Worm (Caenorhabditis elegans): ENCODE measurements around the gene sec-31.

sec-31 gene

ce11 chrIV:11349747-11350146, 21.8 kb downstream of the sec-31 start (continued):
- peak; percentile 61 for TF ChIP-seq mab-5 (tag; optimal IDR thresholded peaks at IDR 0.05)

DNA sequence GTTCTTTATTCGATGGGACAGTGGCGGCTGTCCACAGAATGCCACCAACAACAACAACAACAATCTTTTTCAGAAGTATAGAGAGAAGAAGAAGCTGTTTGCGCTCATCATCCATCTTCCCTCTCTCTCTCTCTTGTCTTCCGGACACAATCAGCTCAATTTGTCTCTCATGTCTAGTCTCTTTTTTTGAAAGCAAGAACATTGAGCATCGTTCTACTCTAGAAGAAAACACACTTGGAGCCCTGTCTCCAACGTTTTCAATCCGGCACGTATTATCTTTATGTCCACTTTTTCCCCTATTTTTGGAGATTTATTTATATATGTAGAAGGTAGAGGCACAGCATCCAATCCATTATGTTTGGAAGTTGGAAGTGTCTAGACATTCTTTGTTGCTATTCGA, 22.8 kb downstream of the sec-31 start:
- TF ChIP-seq unc-55 (GFP tag; optimal IDR thresholded peaks at IDR 0.05): peak; percentile 33
- TF ChIP-seq unc-39 (tag; optimal IDR thresholded peaks at IDR 0.05): no peak
- TF ChIP-seq nhr-10 (tag; optimal IDR thresholded peaks at IDR 0.05): no peak
- no peak for TF ChIP-seq blmp-1 (tag; optimal IDR thresholded peaks at IDR 0.05; ENCODE audit: insufficient read depth)
- TF ChIP-seq elt-3 (tag; optimal IDR thresholded peaks at IDR 0.05): no peak
- peak; percentile 15 for TF ChIP-seq nhr-129 (tag; optimal IDR thresholded peaks at IDR 0.05)
- no peak for TF ChIP-seq lin-13 (GFP tag; optimal IDR thresholded peaks at IDR 0.05)

ce11 chrIV:11347275-11347674, 24.3 kb downstream of the sec-31 start:
- TF ChIP-seq mab-5 (tag; optimal IDR thresholded peaks at IDR 0.05) (no peak), C34F6.9 (tag; optimal IDR thresholded peaks at IDR 0.05) (peak; percentile 27)

DNA sequence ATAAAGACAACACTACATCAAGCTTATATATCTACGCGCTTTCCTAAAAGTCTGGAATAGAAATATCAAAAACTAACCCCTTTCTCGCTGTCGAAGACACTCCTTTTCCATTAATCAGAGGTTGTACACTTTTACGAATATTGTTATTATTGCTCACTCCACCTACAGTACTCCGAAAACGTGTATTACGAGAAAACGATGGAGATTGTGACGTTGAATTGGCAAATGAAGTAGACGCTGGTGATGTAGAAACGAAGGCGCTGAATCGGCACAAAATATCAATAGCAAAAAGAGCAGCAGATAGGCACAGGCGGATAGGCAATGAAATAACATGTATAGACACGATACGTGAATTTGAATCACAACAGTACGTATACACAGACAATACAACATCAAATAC, 27.3 kb downstream of the sec-31 start:
- TF ChIP-seq lsy-2 (tag; optimal IDR thresholded peaks at IDR 0.05) (no peak), elt-1 (tag; optimal IDR thresholded peaks at IDR 0.05) (no peak), nhr-25 (tag; optimal IDR thresholded peaks at IDR 0.05) (no peak), ZK546.5 (tag; optimal IDR thresholded peaks at IDR 0.05) (no peak), unc-55 (GFP tag; optimal IDR thresholded peaks at IDR 0.05) (no peak), mdl-1 (tag; optimal IDR thresholded peaks at IDR 0.05) (no peak), nhr-77 (tag; optimal IDR thresholded peaks at IDR 0.05) (no peak), C34F6.9 (tag; optimal IDR thresholded peaks at IDR 0.05) (no peak), sem-4 (tag; optimal IDR thresholded peaks at IDR 0.05) (no peak), fos-1 (tag; optimal IDR thresholded peaks at IDR 0.05) (no peak), ztf-11 (tag; optimal IDR thresholded peaks at IDR 0.05) (no peak), nhr-129 (tag; optimal IDR thresholded peaks at IDR 0.05) (no peak)

- no peak for TF ChIP-seq nhr-6 (tag; optimal IDR thresholded peaks at IDR 0.05)
- TF ChIP-seq unc-62 (GFP tag; optimal IDR thresholded peaks at IDR 0.05): no peak
- no peak for TF ChIP-seq blmp-1 (tag; optimal IDR thresholded peaks at IDR 0.05; ENCODE audit: insufficient read depth)
- no peak for TF ChIP-seq ztf-11 (tag; optimal IDR thresholded peaks at IDR 0.05)
Observed at ce11 chrIV:11340735-11341443, 30.7 kb downstream of the sec-31 start.

ce11 chrIV:11337021-11337420, 34.6 kb downstream of the sec-31 start, which contains the start of gene F54E12.2:
F54E12.2 (minus strand) TSS chrIV:11337184.
- no peak for TF ChIP-seq aly-2 (tag; optimal IDR thresholded peaks at IDR 0.05)
- no peak for TF ChIP-seq lin-11 (tag; optimal IDR thresholded peaks at IDR 0.05)
- TF ChIP-seq elt-3 (tag; optimal IDR thresholded peaks at IDR 0.05): no peak
- TF ChIP-seq nhr-23 (tag; optimal IDR thresholded peaks at IDR 0.05): no peak
- TF ChIP-seq egl-27 (tag; optimal IDR thresholded peaks at IDR 0.05): no peak
- TF ChIP-seq fos-1 (tag; optimal IDR thresholded peaks at IDR 0.05): no peak
- TF ChIP-seq mbf-1 (tag; optimal IDR thresholded peaks at IDR 0.05): no peak
- TF ChIP-seq unc-39 (tag; optimal IDR thresholded peaks at IDR 0.05): no peak

ce11 chrIV:11336180-11336579, 35.4 kb downstream of the sec-31 start:
- TF ChIP-seq sem-4 (tag; optimal IDR thresholded peaks at IDR 0.05) (no peak), lin-39 (tag; optimal IDR thresholded peaks at IDR 0.05) (no peak), C34F6.9 (tag; optimal IDR thresholded peaks at IDR 0.05) (no peak), peb-1 (tag; optimal IDR thresholded peaks at IDR 0.05) (no peak), Y55F3AM.14 (GFP tag; optimal IDR thresholded peaks at IDR 0.05) (no peak), mab-5 (tag; optimal IDR thresholded peaks at IDR 0.05) (no peak), ZK546.5 (tag; optimal IDR thresholded peaks at IDR 0.05) (no peak), aly-2 (tag; optimal IDR thresholded peaks at IDR 0.05) (no peak), unc-55 (GFP tag; optimal IDR thresholded peaks at IDR 0.05) (no peak), unc-39 (tag; optimal IDR thresholded peaks at IDR 0.05) (no peak), lsy-2 (tag; optimal IDR thresholded peaks at IDR 0.05) (no peak), crh-2 (tag; optimal IDR thresholded peaks at IDR 0.05) (no peak), egl-27 (tag; optimal IDR thresholded peaks at IDR 0.05) (no peak), ceh-82 (tag; optimal IDR thresholded peaks at IDR 0.05) (no peak), blmp-1 (tag; optimal IDR thresholded peaks at IDR 0.05; ENCODE audit: insufficient read depth) (no peak), nhr-10 (tag; optimal IDR thresholded peaks at IDR 0.05) (no peak)

Data from whole organism, L2 larva.